Worm (Caenorhabditis elegans): ENCODE measurements around the gene C03B1.2.

DNA sequence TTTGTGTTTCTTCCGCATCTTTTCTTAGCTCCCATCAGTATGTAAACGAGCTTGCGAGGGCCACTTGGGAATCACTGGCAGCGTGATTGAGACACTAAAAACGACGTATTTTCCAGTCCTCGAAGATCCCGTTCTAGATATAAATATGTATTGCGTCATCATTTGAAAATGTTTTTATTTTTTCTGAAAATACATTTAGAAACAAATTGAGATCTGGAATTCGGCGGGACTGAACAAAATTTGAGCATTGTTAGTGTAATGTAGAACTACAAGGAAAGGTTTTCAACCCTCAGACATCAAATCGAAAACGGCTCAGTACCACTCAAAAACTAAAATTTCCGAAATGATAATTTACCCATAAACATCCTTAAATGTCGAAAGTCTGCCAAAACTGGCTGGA lies 43.8 kb downstream of the C03B1.2 start:
- no peak for TF ChIP-seq elt-2 (tag; optimal IDR thresholded peaks at IDR 0.05)
- no peak for TF ChIP-seq ceh-6 (GFP tag; optimal IDR thresholded peaks at IDR 0.05)
- TF ChIP-seq pag-3 (tag; optimal IDR thresholded peaks at IDR 0.05; ENCODE audit: borderline replicate concordance) = no peak
- TF ChIP-seq ceh-14 (tag; optimal IDR thresholded peaks at IDR 0.05) = no peak
- no peak for TF ChIP-seq hlh-13 (GFP tag; optimal IDR thresholded peaks at IDR 0.05)
- TF ChIP-seq nhr-11 (tag; optimal IDR thresholded peaks at IDR 0.05) = no peak
- TF ChIP-seq K02D7.2 (tag; optimal IDR thresholded peaks at IDR 0.05) = no peak
